ENCODE assay signal across 1 fruit fly cellular context in the genomic region with DNA sequence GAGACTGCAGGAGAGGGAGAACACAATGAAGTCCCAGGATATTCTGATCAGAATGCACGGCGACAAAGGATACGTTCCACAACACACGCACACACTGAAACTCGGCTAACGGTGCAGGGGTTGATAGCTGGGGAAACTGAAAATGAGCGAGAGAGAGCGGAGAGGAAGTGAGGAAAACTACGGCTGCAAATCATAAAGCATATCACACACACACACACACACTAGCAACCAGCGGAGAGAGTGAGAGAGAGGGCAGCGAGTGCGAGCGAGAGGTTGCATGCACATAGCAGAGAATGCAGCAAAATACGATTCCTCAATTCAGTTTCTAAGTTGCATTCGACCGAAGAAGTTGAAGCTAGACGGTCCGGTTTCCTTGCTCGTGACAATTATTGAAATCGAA.
TF ChIP-seq lines count a peak whose summit lies in the region.

No protein-coding gene starts in this region.

TF ChIP-seq in whole organism, embryonic, 481 proteins besides CTCF, POLR2A, EP300 and RAD21 (continued from another document):
- TF ChIP-seq sqz (GFP tag; optimal IDR thresholded peaks at IDR 0.05; lab: Kevin White, UChicago), result peak; percentile 30
- TF ChIP-seq Doc2 (GFP tag; IDR thresholded peaks at IDR 0.05; lab: Robert Waterston, UW), result no peak
- TF ChIP-seq dysf (GFP tag; IDR thresholded peaks at IDR 0.05; lab: Robert Waterston, UW), result no peak
- TF ChIP-seq Trl (optimal IDR thresholded peaks at IDR 0.05; lab: Kevin White, UChicago), result peak; percentile 33 to 95
- no peak for TF ChIP-seq Trl (GFP tag; optimal IDR thresholded peaks at IDR 0.05; lab: Kevin White, UChicago)
- TF ChIP-seq CG10209 (GFP tag; optimal IDR thresholded peaks at IDR 0.05; lab: Kevin White, UChicago), result no peak
- no peak for TF ChIP-seq ken (GFP tag; IDR thresholded peaks at IDR 0.05; lab: Robert Waterston, UW)
- TF ChIP-seq ranshi (GFP tag; IDR thresholded peaks at IDR 0.05; lab: Robert Waterston, UW), result no peak
- TF ChIP-seq CG18262 (tag; optimal IDR thresholded peaks at IDR 0.05; lab: Kevin White, UChicago), result no peak
- TF ChIP-seq Eip74EF (GFP tag; optimal IDR thresholded peaks at IDR 0.05; lab: Kevin White, UChicago), result no peak
- no peak for TF ChIP-seq nau (GFP tag; optimal IDR thresholded peaks at IDR 0.05; lab: Kevin White, UChicago)
- no peak for TF ChIP-seq ham (GFP tag; IDR thresholded peaks at IDR 0.05; lab: Robert Waterston, UW)
- TF ChIP-seq gsb-n (tag; optimal IDR thresholded peaks at IDR 0.05; lab: Kevin White, UChicago), result peak; percentile 37
- no peak for TF ChIP-seq luna (GFP tag; optimal IDR thresholded peaks at IDR 0.05; lab: Kevin White, UChicago)
- TF ChIP-seq chm (GFP tag; IDR thresholded peaks at IDR 0.05; lab: Robert Waterston, UW), result peak; percentile 22; the same call in 1 of the 2 replicates
- no peak for TF ChIP-seq lov (optimal IDR thresholded peaks at IDR 0.05; lab: Kevin White, UChicago)
- 0 out of 3 replicates have a peak, but pooled peaks have one; percentile 35 for TF ChIP-seq lov (GFP tag; IDR thresholded peaks at IDR 0.05; lab: Robert Waterston, UW)
- no peak for TF ChIP-seq CG6254 (GFP tag; optimal IDR thresholded peaks at IDR 0.05; lab: Kevin White, UChicago)
- peak; percentile 47 for TF ChIP-seq Kr (GFP tag; optimal IDR thresholded peaks at IDR 0.05; lab: Kevin White, UChicago)
- 0 out of 4 replicates have a peak, but pooled peaks have one; percentile 13 for TF ChIP-seq chinmo (GFP tag; IDR thresholded peaks at IDR 0.05; lab: Robert Waterston, UW; ENCODE audit: partially characterized antibody)
- TF ChIP-seq sna (GFP tag; IDR thresholded peaks at IDR 0.05; lab: Robert Waterston, UW; ENCODE audit: partially characterized antibody), result no peak
- no peak for TF ChIP-seq Asciz (GFP tag; optimal IDR thresholded peaks at IDR 0.05; lab: Kevin White, UChicago)
- no peak for TF ChIP-seq org-1 (GFP tag; optimal IDR thresholded peaks at IDR 0.05; lab: Kevin White, UChicago)
- TF ChIP-seq MTF-1 (GFP tag; optimal IDR thresholded peaks at IDR 0.05; lab: Kevin White, UChicago; ENCODE audit: borderline replicate concordance), result no peak
- TF ChIP-seq HLHmδ (GFP tag; optimal IDR thresholded peaks at IDR 0.05; lab: Kevin White, UChicago), result peak; percentile 17
- TF ChIP-seq CG12219 (GFP tag; optimal IDR thresholded peaks at IDR 0.05; lab: Kevin White, UChicago), result no peak
- TF ChIP-seq CG6175 (GFP tag; IDR thresholded peaks at IDR 0.05; lab: Robert Waterston, UW), result no peak
- TF ChIP-seq CG1832 (GFP tag; optimal IDR thresholded peaks at IDR 0.05; lab: Kevin White, UChicago), result peak; percentile 88
- TF ChIP-seq CG12299 (tag; optimal IDR thresholded peaks at IDR 0.05; lab: Kevin White, UChicago), result no peak
- TF ChIP-seq nerfin-1 (tag; optimal IDR thresholded peaks at IDR 0.05; lab: Kevin White, UChicago), result peak; percentile 44
- no peak for TF ChIP-seq repo (GFP tag; optimal IDR thresholded peaks at IDR 0.05; lab: Kevin White, UChicago)
- TF ChIP-seq CG32767 (GFP tag; IDR thresholded peaks at IDR 0.05; lab: Robert Waterston, UW), result peak; percentile 35; the same call in 1 of the 2 replicates
- no peak for TF ChIP-seq Ets97D (GFP tag; optimal IDR thresholded peaks at IDR 0.05; lab: Kevin White, UChicago)
- TF ChIP-seq CG10267 (tag; optimal IDR thresholded peaks at IDR 0.05; lab: Kevin White, UChicago), result no peak
- TF ChIP-seq Mrtf (GFP tag; IDR thresholded peaks at IDR 0.05; lab: Robert Waterston, UW), result no peak
- TF ChIP-seq Doc3 (GFP tag; IDR thresholded peaks at IDR 0.05; lab: Robert Waterston, UW; ENCODE audit: partially characterized antibody), result no peak
- no peak for TF ChIP-seq YL-1 (GFP tag; optimal IDR thresholded peaks at IDR 0.05; lab: Kevin White, UChicago)
- TF ChIP-seq ato (GFP tag; IDR thresholded peaks at IDR 0.05; lab: Robert Waterston, UW; ENCODE audit: partially characterized antibody), result no peak
- TF ChIP-seq sr (GFP tag; IDR thresholded peaks at IDR 0.05; lab: Robert Waterston, UW), result no peak
- TF ChIP-seq CG10462 (GFP tag; optimal IDR thresholded peaks at IDR 0.05; lab: Kevin White, UChicago), result no peak
- no peak for TF ChIP-seq CG15269 (tag; optimal IDR thresholded peaks at IDR 0.05; lab: Kevin White, UChicago)
- TF ChIP-seq Oaz (GFP tag; IDR thresholded peaks at IDR 0.05; lab: Robert Waterston, UW), result no peak
- TF ChIP-seq CG11560 (tag; IDR thresholded peaks at IDR 0.05; lab: Robert Waterston, UW), result no peak
- TF ChIP-seq Nf-YA (GFP tag; IDR thresholded peaks at IDR 0.05; lab: Robert Waterston, UW), result peak; percentile 32; the same call in 1 of the 2 replicates
- TF ChIP-seq yki (optimal IDR thresholded peaks at IDR 0.05; lab: Kevin White, UChicago), result peak; percentile 71
- no peak for TF ChIP-seq sug (tag; optimal IDR thresholded peaks at IDR 0.05; lab: Kevin White, UChicago)
- no peak for TF ChIP-seq jumu (GFP tag; optimal IDR thresholded peaks at IDR 0.05; lab: Kevin White, UChicago)
- no peak for TF ChIP-seq D19A (tag; optimal IDR thresholded peaks at IDR 0.05; lab: Kevin White, UChicago)
- no peak for TF ChIP-seq GATAe (GFP tag; conservative IDR thresholded peaks at IDR 0.05; lab: Robert Waterston, UW)
- TF ChIP-seq nom (GFP tag; optimal IDR thresholded peaks at IDR 0.05; lab: Kevin White, UChicago), result no peak
- no peak for TF ChIP-seq vfl (GFP tag; optimal IDR thresholded peaks at IDR 0.05; lab: Kevin White, UChicago)
- peak; percentile 70 for TF ChIP-seq cad (GFP tag; optimal IDR thresholded peaks at IDR 0.05; lab: Kevin White, UChicago)
- peak; percentile 100 for TF ChIP-seq D (optimal IDR thresholded peaks at IDR 0.05; lab: Kevin White, UChicago)
- no peak for TF ChIP-seq D (GFP tag; optimal IDR thresholded peaks at IDR 0.05; lab: Kevin White, UChicago)
- TF ChIP-seq CG18011 (GFP tag; optimal IDR thresholded peaks at IDR 0.05; lab: Kevin White, UChicago), result no peak
- TF ChIP-seq ewg (GFP tag; optimal IDR thresholded peaks at IDR 0.05; lab: Kevin White, UChicago), result peak; percentile 3
- TF ChIP-seq shn (GFP tag; optimal IDR thresholded peaks at IDR 0.05; lab: Kevin White, UChicago), result no peak
- TF ChIP-seq cwo (GFP tag; optimal IDR thresholded peaks at IDR 0.05; lab: Kevin White, UChicago), result no peak
- TF ChIP-seq hb (GFP tag; IDR thresholded peaks at IDR 0.05; lab: Robert Waterston, UW; ENCODE audit: partially characterized antibody), result no peak
- TF ChIP-seq sc (optimal IDR thresholded peaks at IDR 0.05; lab: Kevin White, UChicago), result no peak
- TF ChIP-seq sc (GFP tag; optimal IDR thresholded peaks at IDR 0.05; lab: Kevin White, UChicago), result no peak
- no peak for TF ChIP-seq Hmr (GFP tag; optimal IDR thresholded peaks at IDR 0.05; lab: Kevin White, UChicago)
- no peak for TF ChIP-seq CG15514 (GFP tag; optimal IDR thresholded peaks at IDR 0.05; lab: Kevin White, UChicago)
- no peak for TF ChIP-seq CG42726 (GFP tag; IDR thresholded peaks at IDR 0.05; lab: Robert Waterston, UW; ENCODE audit: partially characterized antibody)
- TF ChIP-seq Ets65A (GFP tag; lab: Kevin White, UChicago), result no peak
- TF ChIP-seq CG14965 (GFP tag; optimal IDR thresholded peaks at IDR 0.05; lab: Kevin White, UChicago; ENCODE audit: borderline replicate concordance), result no peak
- no peak for TF ChIP-seq dm (GFP tag; optimal IDR thresholded peaks at IDR 0.05; lab: Kevin White, UChicago)
- TF ChIP-seq zfh1 (GFP tag; IDR thresholded peaks at IDR 0.05; lab: Robert Waterston, UW), result no peak
- TF ChIP-seq CG1024 (GFP tag; IDR thresholded peaks at IDR 0.05; lab: Robert Waterston, UW), result no peak
- peak; percentile 85 to 97 for TF ChIP-seq insv (GFP tag; optimal IDR thresholded peaks at IDR 0.05; lab: Kevin White, UChicago)
- TF ChIP-seq CG2199 (GFP tag; IDR thresholded peaks at IDR 0.05; lab: Robert Waterston, UW), result 0 out of 3 replicates have a peak, but pooled peaks have one; percentile 73
- TF ChIP-seq CG13894 (tag; optimal IDR thresholded peaks at IDR 0.05; lab: Kevin White, UChicago), result no peak
- TF ChIP-seq ro (GFP tag; IDR thresholded peaks at IDR 0.05; lab: Robert Waterston, UW), result no peak
- peak; percentile 3 for TF ChIP-seq CG17829 (tag; optimal IDR thresholded peaks at IDR 0.05; lab: Kevin White, UChicago)
- TF ChIP-seq CG17612 (GFP tag; IDR thresholded peaks at IDR 0.05; lab: Robert Waterston, UW), result no peak
